Worm (Caenorhabditis elegans) whole organism, L1 larva: ENCODE measurements around the gene F25D1.8.
A peak's percentile ranks its signal among the peaks of the same experiment; 100 is the strongest.

Experiments
- C34B4.2 ChIP-seq: sonication (generic microtip); optimal IDR thresholded peaks from 2 replicates; lab custom pipeline; 2017; ENCODE audit warnings: mild to moderate bottlenecking, missing genetic modification characterization, missing compliant biosample characterization
- F16B12.6 ChIP-seq: fragments of 150-350 bp; optimal IDR thresholded peaks from 2 replicates; lab custom pipeline; 2014; ENCODE audit warnings: missing biosample characterization, missing genetic modification characterization
- aha-1 ChIP-seq: fragments of 150-350 bp; optimal IDR thresholded peaks from 2 replicates; lab custom pipeline; 2014; ENCODE audit warnings: missing biosample characterization, missing genetic modification characterization
- aly-2 ChIP-seq: fragments of 150-350 bp; optimal IDR thresholded peaks from 2 replicates; lab custom pipeline; 2014; ENCODE audit warnings: missing biosample characterization, missing genetic modification characterization
- blmp-1 ChIP-seq: fragments of 150-350 bp; optimal IDR thresholded peaks from 2 replicates; lab custom pipeline; 2014; ENCODE audit warnings: missing biosample characterization, missing genetic modification characterization
- ceh-82 ChIP-seq, 3 experiments: fragments of 150-350 bp in 1 of 3; sonication (generic microtip) in 2 of 3; optimal IDR thresholded peaks; 2 replicates each; lab custom pipeline; 2014 to 2017; ENCODE audit warnings: missing biosample characterization in 3 of 3, missing genetic modification characterization in 3 of 3
- ces-1 ChIP-seq: fragments of 150-350 bp; optimal IDR thresholded peaks from 2 replicates; lab custom pipeline; 2014; ENCODE audit warnings: missing biosample characterization, missing genetic modification reagents, missing genetic modification characterization
- efl-1 ChIP-seq, 4 experiments: fragments of 150-350 bp; optimal IDR thresholded peaks in 3 of 4; peaks in 1 of 4; 1 replicate in 1 of 4; 2 replicates in 3 of 4; lab custom pipeline; 2014; ENCODE audit warnings: missing biosample characterization in 2 of 4, missing genetic modification characterization in 2 of 4, missing genetic modification reagents in 2 of 4
- egl-27 ChIP-seq, 2 experiments: fragments of 150-350 bp in 1 of 2; sonication (generic microtip); optimal IDR thresholded peaks; 3 replicates each; lab custom pipeline; 2017 to 2018; ENCODE audit warnings: missing biosample characterization in 2 of 2, missing genetic modification characterization in 2 of 2, missing genetic modification reagents in 2 of 2
- elt-2 ChIP-seq: sonication (generic microtip); optimal IDR thresholded peaks from 2 replicates; lab custom pipeline; 2016; ENCODE audit warnings: missing genetic modification characterization, mild to moderate bottlenecking, inconsistent platforms, missing compliant biosample characterization, missing genetic modification reagents
- elt-3 ChIP-seq, 6 experiments: fragments of 150-350 bp in 1 of 6; sonication (generic microtip); optimal IDR thresholded peaks; 2 replicates each; lab custom pipeline; 2017 to 2018; ENCODE audit warnings: missing biosample characterization in 6 of 6, missing genetic modification characterization in 6 of 6, inconsistent platforms in 1 of 6
- ets-5 ChIP-seq: fragments of 200-800 bp; sonication (Bioruptor generic); IDR thresholded peaks from 2 replicates; pipeline ENCODE4 v1.3.6; 2022; ENCODE audit warnings: missing genetic modification characterization, missing compliant biosample characterization
- fkh-8 ChIP-seq: sonication (generic microtip); optimal IDR thresholded peaks from 2 replicates; lab custom pipeline; 2016; ENCODE audit warnings: mild to moderate bottlenecking, missing genetic modification characterization, missing compliant biosample characterization
- fos-1 ChIP-seq: fragments of 150-350 bp; optimal IDR thresholded peaks from 2 replicates; lab custom pipeline; 2014; ENCODE audit warnings: missing biosample characterization, missing genetic modification characterization
- grh-1 ChIP-seq: fragments of 200-800 bp; sonication (Bioruptor generic); IDR thresholded peaks from 2 replicates; pipeline ENCODE4 v1.3.6; 2022; ENCODE audit warnings: missing genetic modification reagents, missing genetic modification characterization, missing compliant biosample characterization
- jun-1 ChIP-seq: fragments of 150-350 bp; optimal IDR thresholded peaks from 2 replicates; lab custom pipeline; 2014; ENCODE audit warnings: missing biosample characterization, missing genetic modification reagents, missing genetic modification characterization
- lin-14 ChIP-seq: fragments of 200-800 bp; sonication (Bioruptor generic); optimal IDR thresholded peaks from 2 replicates; lab custom pipeline; 2018; ENCODE audit warnings: mild to moderate bottlenecking, missing genetic modification characterization, moderate library complexity, missing compliant biosample characterization
- lin-15B ChIP-seq: fragments of 150-350 bp; sonication (generic microtip); optimal IDR thresholded peaks from 3 replicates; lab custom pipeline; 2014; ENCODE audit warnings: missing biosample characterization, missing genetic modification characterization
- lin-39 ChIP-seq: fragments of 150-350 bp; optimal IDR thresholded peaks from 2 replicates; lab custom pipeline; 2014; ENCODE audit warnings: missing biosample characterization, missing genetic modification reagents, missing genetic modification characterization
- lir-3 ChIP-seq: sonication (generic microtip); optimal IDR thresholded peaks from 2 replicates; lab custom pipeline; 2016; ENCODE audit warnings: mild to moderate bottlenecking, missing genetic modification characterization, moderate library complexity, missing compliant biosample characterization; ENCODE audit not compliant: poor library complexity
- lsy-2 ChIP-seq, 2 experiments: fragments of 150-350 bp; optimal IDR thresholded peaks; 2 replicates each; lab custom pipeline; 2014; ENCODE audit warnings: missing biosample characterization in 2 of 2, missing genetic modification characterization in 2 of 2
- mab-9 ChIP-seq: fragments of 200-800 bp; sonication (Bioruptor generic); IDR thresholded peaks from 2 replicates; pipeline ENCODE4 v1.3.6; 2022; ENCODE audit warnings: missing genetic modification reagents, missing genetic modification characterization, missing compliant biosample characterization
- mdl-1 ChIP-seq, 2 experiments: fragments of 150-350 bp; optimal IDR thresholded peaks; 2 replicates each; lab custom pipeline; 2014 to 2017; ENCODE audit warnings: missing biosample characterization in 2 of 2, missing genetic modification characterization in 2 of 2, inconsistent platforms in 1 of 2
- nhr-237 ChIP-seq: fragments of 150-350 bp; optimal IDR thresholded peaks from 2 replicates; lab custom pipeline; 2014; ENCODE audit warnings: missing biosample characterization, missing genetic modification characterization
- nhr-77 ChIP-seq: fragments of 150-350 bp; optimal IDR thresholded peaks from 2 replicates; lab custom pipeline; 2014; ENCODE audit warnings: missing biosample characterization, missing genetic modification characterization
- nhr-85 ChIP-seq: sonication (generic microtip); peaks from one replicate; lab custom pipeline; 2016; ENCODE audit warnings: missing genetic modification characterization, inconsistent platforms, missing compliant biosample characterization
- pag-3 ChIP-seq: sonication (generic microtip); optimal IDR thresholded peaks from 2 replicates; lab custom pipeline; 2017; ENCODE audit warnings: missing genetic modification characterization, mild to moderate bottlenecking, missing compliant biosample characterization, antibody characterized with exemption, borderline replicate concordance; ENCODE audit not compliant: insufficient read depth
- pax-3 ChIP-seq: fragments of 200-800 bp; sonication (Bioruptor generic); optimal IDR thresholded peaks from 2 replicates; lab custom pipeline; 2018; ENCODE audit warnings: mild to moderate bottlenecking, missing genetic modification characterization, moderate library complexity, missing compliant biosample characterization
- sox-4 ChIP-seq: sonication (generic microtip); optimal IDR thresholded peaks from 2 replicates; lab custom pipeline; 2016; ENCODE audit warnings: missing genetic modification characterization, missing compliant biosample characterization
- sup-37 ChIP-seq: fragments of 200-800 bp; sonication (Bioruptor generic); optimal IDR thresholded peaks from 2 replicates; lab custom pipeline; 2018; ENCODE audit warnings: mild to moderate bottlenecking, missing genetic modification characterization, missing compliant biosample characterization
- tbx-2 ChIP-seq: sonication (generic microtip); optimal IDR thresholded peaks from 2 replicates; lab custom pipeline; 2016; ENCODE audit warnings: missing genetic modification characterization, missing compliant biosample characterization
- unc-30 ChIP-seq: sonication (generic microtip); optimal IDR thresholded peaks from 2 replicates; lab custom pipeline; 2017; ENCODE audit warnings: missing biosample characterization, missing genetic modification characterization
- unc-62 ChIP-seq: fragments of 150-350 bp; optimal IDR thresholded peaks from 2 replicates; lab custom pipeline; 2014; ENCODE audit warnings: missing biosample characterization, missing genetic modification reagents, missing genetic modification characterization
- unc-86 ChIP-seq: sonication (generic microtip); optimal IDR thresholded peaks from 2 replicates; lab custom pipeline; 2016; ENCODE audit warnings: missing genetic modification characterization, missing compliant biosample characterization
- unc-98 ChIP-seq: fragments of 200-800 bp; sonication (Bioruptor generic); IDR thresholded peaks from 2 replicates; pipeline ENCODE4 v1.3.6; 2022; ENCODE audit warnings: missing genetic modification characterization, missing compliant biosample characterization
- vab-15 ChIP-seq: sonication (generic microtip); optimal IDR thresholded peaks from 2 replicates; lab custom pipeline; 2017; ENCODE audit warnings: missing genotype, mild to moderate bottlenecking, missing genetic modification characterization, missing compliant biosample characterization
- xbp-1 ChIP-seq: sonication (generic microtip); optimal IDR thresholded peaks from 2 replicates; lab custom pipeline; 2016; ENCODE audit warnings: missing genetic modification characterization, missing compliant biosample characterization
- zag-1 ChIP-seq: fragments of 150-350 bp; optimal IDR thresholded peaks from 2 replicates; lab custom pipeline; 2014; ENCODE audit warnings: missing biosample characterization, missing genetic modification characterization
- zip-4 ChIP-seq: fragments of 200-800 bp; sonication (Bioruptor generic); optimal IDR thresholded peaks from 2 replicates; lab custom pipeline; 2018; ENCODE audit warnings: mild to moderate bottlenecking, missing genetic modification characterization, moderate library complexity, missing compliant biosample characterization
- ztf-11 ChIP-seq, 2 experiments: sonication (generic microtip); optimal IDR thresholded peaks; 2 replicates each; lab custom pipeline; 2016 to 2017; ENCODE audit warnings: missing genetic modification characterization in 2 of 2, missing biosample characterization in 1 of 2, missing compliant biosample characterization in 1 of 2

F25D1.8 gene

ce11 chrV:10557676-10558075 is 18.5 kb downstream of the F25D1.8 start, which contains the start of gene best-14:
Gene best-14 (plus strand): TSS chrV:10557976.
- TF ChIP-seq lin-14 (peak; percentile 10), blmp-1 (tag; lab: Kevin White, UChicago) (peak; percentile 64), grh-1 (GFP tag; lab: Robert Waterston, UW) (no peak)

ce11 chrV:10560621-10561020 is 21.4 kb downstream of the F25D1.8 start, which contains the start of gene col-152:
Gene col-152 (plus strand): TSS chrV:10560921.
- no peak for TF ChIP-seq elt-2 (tag; lab: Kevin White, UChicago)
- no peak for TF ChIP-seq ces-1
- TF ChIP-seq xbp-1: no peak

ce11 chrV:10561632-10562031 is 22.4 kb downstream of the F25D1.8 start:
- TF ChIP-seq lin-15B (tag; lab: Kevin White, UChicago): no peak
- TF ChIP-seq C34B4.2 (tag; lab: Kevin White, UChicago): no peak
- no peak for TF ChIP-seq unc-86
- TF ChIP-seq jun-1 (tag; lab: Kevin White, UChicago): no peak
- TF ChIP-seq zag-1: no peak

ce11 chrV:10562817-10563216 is 23.6 kb downstream of the F25D1.8 start:
- no peak for TF ChIP-seq tbx-2
- TF ChIP-seq elt-2 (tag; lab: Kevin White, UChicago): peak; percentile 52

ce11 chrV:10564140-10564539 is 24.9 kb downstream of the F25D1.8 start:
- TF ChIP-seq fos-1 (tag; lab: Kevin White, UChicago): no peak
- no peak for TF ChIP-seq ztf-11 (tag; optimal IDR thresholded peaks at IDR 0.05; lab: Kevin White, UChicago)
- no peak for TF ChIP-seq aly-2 (tag; lab: Kevin White, UChicago)
- TF ChIP-seq lin-39: no peak
- no peak for TF ChIP-seq mab-9 (GFP tag; lab: Robert Waterston, UW)
- no peak for TF ChIP-seq sox-4 (tag; lab: Kevin White, UChicago)
- no peak for TF ChIP-seq lsy-2 (tag; optimal IDR thresholded peaks at IDR 0.05; lab: Kevin White, UChicago)
- TF ChIP-seq aha-1 (tag; lab: Kevin White, UChicago): no peak
- TF ChIP-seq zip-4 (GFP tag; lab: Kevin White, UChicago): no peak
- TF ChIP-seq nhr-237 (tag; lab: Kevin White, UChicago): no peak
- TF ChIP-seq pax-3 (tag; lab: Kevin White, UChicago): no peak
- TF ChIP-seq pag-3 (tag; lab: Kevin White, UChicago): no peak
- TF ChIP-seq unc-62: no peak
- no peak for TF ChIP-seq vab-15 (tag; lab: Kevin White, UChicago)
- no peak for TF ChIP-seq unc-98 (GFP tag; lab: Robert Waterston, UW)
- TF ChIP-seq F16B12.6 (tag; lab: Kevin White, UChicago): no peak
- TF ChIP-seq elt-3 (tag; optimal IDR thresholded peaks at IDR 0.05; lab: Kevin White, UChicago): peak in 1 of 6 experiments; percentile 35
- TF ChIP-seq nhr-77 (tag; lab: Kevin White, UChicago): no peak
- TF ChIP-seq ceh-82 (tag; optimal IDR thresholded peaks at IDR 0.05; lab: Kevin White, UChicago): no peak
- peak; percentile 84 for TF ChIP-seq blmp-1 (tag; lab: Kevin White, UChicago)
- no peak for TF ChIP-seq ets-5
- no peak for TF ChIP-seq mdl-1 (tag; optimal IDR thresholded peaks at IDR 0.05; lab: Kevin White, UChicago)
- TF ChIP-seq egl-27 (tag; optimal IDR thresholded peaks at IDR 0.05; lab: Kevin White, UChicago): no peak
- no peak for TF ChIP-seq C34B4.2 (tag; lab: Kevin White, UChicago)
- peak; percentile 48 for TF ChIP-seq nhr-85 (tag; lab: Kevin White, UChicago)
- no peak for TF ChIP-seq unc-30
- TF ChIP-seq efl-1 (optimal IDR thresholded peaks at IDR 0.05; lab: Kevin White, UChicago): no peak
- TF ChIP-seq efl-1 (GFP tag; optimal IDR thresholded peaks at IDR 0.05 in 1 of 2; lab: Kevin White, UChicago): peak in 1 of 2 experiments; percentile 81
- TF ChIP-seq fkh-8 (tag; lab: Kevin White, UChicago): no peak
- TF ChIP-seq lir-3 (tag; lab: Kevin White, UChicago): no peak
- no peak for TF ChIP-seq sup-37 (GFP tag; lab: Kevin White, UChicago)
- no peak for TF ChIP-seq unc-86
